Worm (Caenorhabditis elegans) whole organism, young adult: ENCODE measurements around the gene R04E5.7.

Source experiments
- B0261.1 ChIP-seq: sonication (generic microtip); optimal IDR thresholded peaks from 2 replicates; lab custom pipeline; 2016; ENCODE audit warnings: mild to moderate bottlenecking, missing genetic modification characterization, moderate library complexity, missing compliant biosample characterization
- bed-1 ChIP-seq: fragments of 200-800 bp; sonication (Bioruptor generic); IDR thresholded peaks from 2 replicates; pipeline ENCODE4 v1.3.6; 2022; ENCODE audit warnings: missing genetic modification reagents, missing genetic modification characterization, missing compliant biosample characterization
- lsy-27 ChIP-seq: sonication (generic microtip); optimal IDR thresholded peaks from 2 replicates; lab custom pipeline; 2017; ENCODE audit warnings: missing genetic modification characterization, mild to moderate bottlenecking, missing compliant biosample characterization, antibody characterized with exemption, missing genotype, borderline replicate concordance; ENCODE audit not compliant: insufficient read depth
- snpc-1.1 ChIP-seq: sonication (generic microtip); optimal IDR thresholded peaks from 2 replicates; lab custom pipeline; 2017; ENCODE audit warnings: missing genetic modification characterization, mild to moderate bottlenecking, missing compliant biosample characterization, antibody characterized with exemption, moderate library complexity, missing genotype, missing genetic modification reagents; ENCODE audit not compliant: insufficient read depth
- unc-62 ChIP-seq: fragments of 150-350 bp; optimal IDR thresholded peaks from 2 replicates; lab custom pipeline; 2014; ENCODE audit warnings: missing biosample characterization, missing genetic modification reagents, missing genetic modification characterization
- ztf-6 ChIP-seq: fragments of 200-800 bp; sonication (Bioruptor generic); IDR thresholded peaks from 2 replicates; pipeline ENCODE4 v1.3.6; 2022; ENCODE audit warnings: missing genetic modification reagents, missing genetic modification characterization, missing compliant biosample characterization

- TF ChIP-seq B0261.1 (tag; lab: Kevin White, UChicago) (no peak), snpc-1.1 (tag; lab: Kevin White, UChicago) (no peak), ztf-6 (GFP tag; lab: Robert Waterston, UW) (no peak), unc-62 (no peak), bed-1 (GFP tag; lab: Robert Waterston, UW) (no peak), lsy-27 (tag; lab: Kevin White, UChicago) (no peak)
Observed at ce11 chrX:8811916-8812315, 14.9 kb upstream of the R04E5.7 start, which contains the start of gene cnnm-2.
